Fruit fly (Drosophila melanogaster) Kc167 (cell line): ENCODE data around the gene CCHa2.

Source experiments
- Myc ChIP-seq: fragments of >200 bp; optimal IDR thresholded peaks from 2 replicates; lab custom pipeline; 2017; ENCODE audit warnings: missing external identifiers
- h ChIP-seq: fragments of >200 bp; optimal IDR thresholded peaks from 3 replicates; lab custom pipeline; 2018; ENCODE audit warnings: missing external identifiers
- insv ChIP-seq: fragments of >200 bp; optimal IDR thresholded peaks from 3 replicates; lab custom pipeline; 2018; ENCODE audit warnings: missing external identifiers
- psq ChIP-seq: fragments of >200 bp; optimal IDR thresholded peaks from 2 replicates; lab custom pipeline; 2017; ENCODE audit warnings: missing external identifiers
- ttk ChIP-seq: sonication (Bioruptor generic); optimal IDR thresholded peaks from 2 replicates; lab custom pipeline; 2017; ENCODE audit warnings: missing external identifiers

DNA sequence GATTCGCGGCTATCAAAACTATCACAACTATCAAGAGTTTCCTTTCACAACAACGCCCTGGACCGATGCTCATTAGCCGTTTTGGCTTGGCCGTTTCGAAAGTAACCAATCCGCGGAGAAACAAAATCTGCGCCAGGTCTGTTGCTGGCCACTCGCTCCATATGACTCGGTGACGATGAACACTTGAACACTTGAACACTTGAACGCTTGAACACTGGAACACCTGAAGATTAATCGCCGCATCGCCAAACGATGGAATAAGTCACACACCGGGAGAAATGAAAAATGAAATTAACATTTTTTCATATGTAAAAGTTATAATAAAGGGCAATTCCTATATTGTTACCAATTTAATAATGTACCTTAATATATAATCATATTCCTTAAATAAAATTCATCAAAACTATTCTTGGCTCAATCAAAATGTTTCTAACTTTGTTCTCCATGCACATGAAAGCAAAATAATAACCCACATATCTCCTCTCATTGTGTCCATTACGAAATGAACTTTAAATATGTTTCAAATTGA, 22.1 kb upstream of the CCHa2 start:
- TF ChIP-seq h (lab: Kevin White, UChicago) (no peak), Myc (no peak), ttk (no peak), psq (lab: Kevin White, UChicago) (no peak), insv (lab: Kevin White, UChicago) (no peak)
